Fruit fly (Drosophila melanogaster): ENCODE measurements around the gene CG32756.

CG32756 gene

dm6 chrX:5917310-5917988, 28.0 kb upstream of the CG32756 start:
- TF ChIP-seq CG34406 (GFP tag; optimal IDR thresholded peaks at IDR 0.05) = peak; percentile 4
- TF ChIP-seq salr (GFP tag; optimal IDR thresholded peaks at IDR 0.05) = no peak
- TF ChIP-seq CG15336 (GFP tag; IDR thresholded peaks at IDR 0.05) = peak; percentile 50
- no peak for TF ChIP-seq Blimp-1 (GFP tag; optimal IDR thresholded peaks at IDR 0.05)
- TF ChIP-seq topi (GFP tag; optimal IDR thresholded peaks at IDR 0.05) = no peak
- no peak for TF ChIP-seq CG7368 (GFP tag; optimal IDR thresholded peaks at IDR 0.05)
- peak; percentile 67; the same call in 2 of the 3 replicates for TF ChIP-seq eg (GFP tag; IDR thresholded peaks at IDR 0.05)
- TF ChIP-seq CG6276 (GFP tag; optimal IDR thresholded peaks at IDR 0.05) = peak; percentile 38
- peak; percentile 49; the same call in 1 of the 3 replicates for TF ChIP-seq CG8119 (GFP tag; IDR thresholded peaks at IDR 0.05)
- TF ChIP-seq Sox102F (GFP tag; optimal IDR thresholded peaks at IDR 0.05) = no peak
- no peak for TF ChIP-seq fkh (GFP tag; optimal IDR thresholded peaks at IDR 0.05)
- no peak for TF ChIP-seq pdm3 (GFP tag; optimal IDR thresholded peaks at IDR 0.05)
- TF ChIP-seq dac (GFP tag; optimal IDR thresholded peaks at IDR 0.05) = no peak
- TF ChIP-seq vri (GFP tag; optimal IDR thresholded peaks at IDR 0.05) = peak; percentile 9
- TF ChIP-seq Eip78C (GFP tag) = peak; percentile 28
- peak; percentile 27; the same call in 1 of the 3 replicates for TF ChIP-seq CG6163 (GFP tag; IDR thresholded peaks at IDR 0.05)
- TF ChIP-seq CG3032 (tag; optimal IDR thresholded peaks at IDR 0.05) = no peak
- TF ChIP-seq CG11294 (GFP tag; IDR thresholded peaks at IDR 0.05) = no peak
- TF ChIP-seq Eip75B (GFP tag; optimal IDR thresholded peaks at IDR 0.05) = no peak

dm6 chrX:5918499-5919126, 26.9 kb upstream of the CG32756 start:
- TF ChIP-seq CG34406 (GFP tag; optimal IDR thresholded peaks at IDR 0.05) (peak; percentile 99), net (GFP tag; optimal IDR thresholded peaks at IDR 0.05) (peak; percentile 99), fd59A (GFP tag; optimal IDR thresholded peaks at IDR 0.05) (peak; percentile 99), CG6854 (GFP tag; optimal IDR thresholded peaks at IDR 0.05) (peak; percentile 99), CG11902 (GFP tag; optimal IDR thresholded peaks at IDR 0.05) (peak; percentile 100), CG6276 (GFP tag; optimal IDR thresholded peaks at IDR 0.05) (peak; percentile 99), fkh (GFP tag; optimal IDR thresholded peaks at IDR 0.05) (peak; percentile 93), dsx (GFP tag; optimal IDR thresholded peaks at IDR 0.05; ENCODE audit: poor library complexity, severe bottlenecking) (peak; percentile 98), ss (GFP tag; optimal IDR thresholded peaks at IDR 0.05) (peak; percentile 100), CG6163 (GFP tag; IDR thresholded peaks at IDR 0.05) (peak; percentile 100), Hr39 (GFP tag; optimal IDR thresholded peaks at IDR 0.05) (peak; percentile 99), Eip75B (GFP tag; optimal IDR thresholded peaks at IDR 0.05) (peak; percentile 100), Met (GFP tag; optimal IDR thresholded peaks at IDR 0.05) (peak; percentile 99), OdsH (GFP tag; optimal IDR thresholded peaks at IDR 0.05) (peak; percentile 100), CG3032 (tag; optimal IDR thresholded peaks at IDR 0.05) (peak; percentile 99), Eip78C (GFP tag) (peak; percentile 100), Sox15 (GFP tag; optimal IDR thresholded peaks at IDR 0.05) (peak; percentile 99), eg (GFP tag; IDR thresholded peaks at IDR 0.05) (peak; percentile 100), CG4318 (GFP tag; optimal IDR thresholded peaks at IDR 0.05) (peak; percentile 99), Hr38 (GFP tag; optimal IDR thresholded peaks at IDR 0.05) (peak; percentile 89), cyc (GFP tag; optimal IDR thresholded peaks at IDR 0.05) (peak; percentile 99), CG11294 (GFP tag; IDR thresholded peaks at IDR 0.05) (peak; percentile 99), spab (GFP tag; optimal IDR thresholded peaks at IDR 0.05) (peak; percentile 99), Hr4 (GFP tag; optimal IDR thresholded peaks at IDR 0.05) (peak; percentile 100), Blimp-1 (GFP tag; optimal IDR thresholded peaks at IDR 0.05) (peak; percentile 96), CG8319 (GFP tag; optimal IDR thresholded peaks at IDR 0.05) (peak; percentile 99), CG8632 (GFP tag; optimal IDR thresholded peaks at IDR 0.05) (peak; percentile 99), Ets96B (tag; optimal IDR thresholded peaks at IDR 0.05) (peak; percentile 99), pdm3 (GFP tag; optimal IDR thresholded peaks at IDR 0.05) (peak; percentile 100), acj6 (GFP tag; optimal IDR thresholded peaks at IDR 0.05) (peak; percentile 100), esn (GFP tag; optimal IDR thresholded peaks at IDR 0.05) (peak; percentile 100), Smox (GFP tag; optimal IDR thresholded peaks at IDR 0.05) (peak; percentile 99), CG3919 (GFP tag; optimal IDR thresholded peaks at IDR 0.05) (peak; percentile 100), CG7368 (GFP tag; optimal IDR thresholded peaks at IDR 0.05) (peak; percentile 100), CG15336 (GFP tag; IDR thresholded peaks at IDR 0.05) (peak; percentile 99), vri (GFP tag; optimal IDR thresholded peaks at IDR 0.05) (peak; percentile 99), CG11762 (GFP tag; optimal IDR thresholded peaks at IDR 0.05; ENCODE audit: insufficient read depth) (peak; percentile 99), achi (GFP tag; optimal IDR thresholded peaks at IDR 0.05) (peak; percentile 99), Lpt (GFP tag; optimal IDR thresholded peaks at IDR 0.05) (peak; percentile 100), svp (GFP tag) (peak; percentile 100)

Measured in whole organism, prepupa.